Worm (Caenorhabditis elegans): ENCODE results near the gene ZK1248.15.

ZK1248.15 gene

DNA sequence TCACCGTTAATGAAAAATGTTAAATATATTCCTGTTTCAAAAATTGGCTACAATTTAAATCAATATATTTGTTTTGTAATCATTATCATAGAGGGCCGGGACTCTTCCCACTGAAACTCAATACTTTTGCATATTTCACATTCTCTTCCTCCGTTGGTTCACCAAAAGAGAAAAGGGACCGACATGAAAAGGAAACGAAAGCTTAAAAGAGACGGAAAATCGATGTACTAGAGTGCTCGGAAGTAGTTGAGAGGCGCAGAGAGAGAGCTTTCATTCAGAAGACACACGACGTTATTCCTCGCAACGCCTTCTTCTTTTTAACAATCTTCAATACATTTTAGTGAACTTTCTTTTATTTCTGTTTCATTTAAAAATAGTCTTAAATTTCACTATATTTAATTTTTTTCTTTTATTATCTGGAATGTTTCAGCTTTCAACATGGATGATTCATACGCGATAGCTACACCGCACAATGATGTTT, 18.0 kb downstream of the ZK1248.15 start, which contains the start of gene ehs-1:
ehs-1 (plus strand) TSS at position 431 of the 481 bp plus-strand sequence.
- TF ChIP-seq snpc-4 (tag; optimal IDR thresholded peaks at IDR 0.05) (peak; percentile 26), ZK546.5 (tag; optimal IDR thresholded peaks at IDR 0.05) (no peak), egl-27 (tag; optimal IDR thresholded peaks at IDR 0.05) (no peak), sea-2 (GFP tag; optimal IDR thresholded peaks at IDR 0.05) (peak; percentile 65), lin-39 (tag; optimal IDR thresholded peaks at IDR 0.05) (peak; percentile 25), jun-1 (tag; optimal IDR thresholded peaks at IDR 0.05) (no peak), nhr-77 (tag; optimal IDR thresholded peaks at IDR 0.05) (no peak), lin-15B (tag; optimal IDR thresholded peaks at IDR 0.05) (peak; percentile 8), nfya-1 (tag; optimal IDR thresholded peaks at IDR 0.05; ENCODE audit: insufficient read depth) (peak; percentile 43)

DNA sequence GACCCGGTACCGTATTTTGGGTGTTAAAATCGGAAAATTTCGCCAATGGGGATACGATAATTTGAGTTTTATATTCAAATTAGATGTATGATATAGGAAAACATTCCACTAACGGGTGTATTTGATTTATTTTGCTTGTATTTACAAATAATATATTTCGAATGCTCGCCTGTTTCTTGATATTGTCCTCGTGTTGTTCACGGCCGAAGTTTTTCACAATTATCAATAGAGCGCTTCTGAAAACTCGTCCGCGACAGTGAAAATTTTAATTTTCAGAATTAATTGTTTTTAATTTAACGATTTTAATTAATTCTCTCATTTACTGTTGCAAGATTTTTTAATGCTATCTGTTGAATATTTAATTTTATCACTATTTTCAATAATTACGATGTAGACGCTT, 18.7 kb downstream of the ZK1248.15 start:
- TF ChIP-seq fkh-2 (tag; optimal IDR thresholded peaks at IDR 0.05) (no peak), lin-39 (tag; optimal IDR thresholded peaks at IDR 0.05) (no peak), nhr-43 (tag; optimal IDR thresholded peaks at IDR 0.05; ENCODE audit: poor library complexity, severe bottlenecking) (peak; percentile 49), eor-1 (tag; optimal IDR thresholded peaks at IDR 0.05) (no peak), zag-1 (tag; optimal IDR thresholded peaks at IDR 0.05) (no peak), nhr-28 (tag; optimal IDR thresholded peaks at IDR 0.05) (no peak), ceh-9 (tag; optimal IDR thresholded peaks at IDR 0.05) (no peak), ZK546.5 (tag; optimal IDR thresholded peaks at IDR 0.05) (no peak), egl-5 (tag; optimal IDR thresholded peaks at IDR 0.05) (no peak), pha-4 (tag; optimal IDR thresholded peaks at IDR 0.05) (no peak), elt-3 (tag; optimal IDR thresholded peaks at IDR 0.05) (no peak), R02D3.7 (tag; optimal IDR thresholded peaks at IDR 0.05) (no peak), skn-1 (tag; optimal IDR thresholded peaks at IDR 0.05) (peak; percentile 16), ceh-28 (tag; optimal IDR thresholded peaks at IDR 0.05) (no peak), unc-39 (tag; optimal IDR thresholded peaks at IDR 0.05) (no peak), nhr-11 (tag; optimal IDR thresholded peaks at IDR 0.05) (no peak), ztf-11 (tag; optimal IDR thresholded peaks at IDR 0.05) (no peak), ama-1 (optimal IDR thresholded peaks at IDR 0.05) (no peak), mml-1 (tag; optimal IDR thresholded peaks at IDR 0.05) (no peak), hmg-11 (tag; optimal IDR thresholded peaks at IDR 0.05) (no peak), nhr-76 (tag; optimal IDR thresholded peaks at IDR 0.05) (no peak), unc-62 (GFP tag; optimal IDR thresholded peaks at IDR 0.05) (no peak), nfya-1 (tag; optimal IDR thresholded peaks at IDR 0.05; ENCODE audit: insufficient read depth) (no peak), pqm-1 (tag; optimal IDR thresholded peaks at IDR 0.05) (peak; percentile 39), jun-1 (tag; optimal IDR thresholded peaks at IDR 0.05) (no peak), fkh-10 (GFP tag; optimal IDR thresholded peaks at IDR 0.05) (no peak), egl-27 (tag; optimal IDR thresholded peaks at IDR 0.05) (no peak), ceh-82 (tag; optimal IDR thresholded peaks at IDR 0.05) (no peak), fos-1 (tag; optimal IDR thresholded peaks at IDR 0.05) (no peak), lsy-12 (tag; optimal IDR thresholded peaks at IDR 0.05) (no peak), sea-2 (GFP tag; optimal IDR thresholded peaks at IDR 0.05) (no peak), elt-2 (tag; optimal IDR thresholded peaks at IDR 0.05) (peak; percentile 53), nhr-25 (tag; optimal IDR thresholded peaks at IDR 0.05) (no peak), nhr-77 (tag; optimal IDR thresholded peaks at IDR 0.05) (no peak), daf-12 (tag; optimal IDR thresholded peaks at IDR 0.05) (no peak), lin-15B (tag; optimal IDR thresholded peaks at IDR 0.05) (peak; percentile 20)

DNA sequence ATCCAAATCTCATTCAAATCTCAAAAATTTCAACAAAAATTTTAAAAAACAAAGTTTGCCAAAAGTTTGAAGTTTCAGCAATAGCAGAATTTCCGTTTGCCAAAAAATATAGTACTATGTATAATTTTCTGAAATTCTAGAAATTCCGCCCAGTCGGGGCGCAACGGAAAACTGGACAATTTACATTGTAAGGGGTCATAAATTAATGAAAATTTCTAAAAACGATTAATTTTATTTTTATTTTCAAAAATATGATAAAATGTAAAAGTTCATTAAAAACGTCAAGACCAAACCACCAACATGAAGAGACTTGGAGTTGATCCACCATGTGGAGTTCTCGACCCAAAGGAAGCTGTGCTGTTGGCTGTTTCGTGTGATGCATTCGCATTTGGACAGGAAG, 20.1 kb downstream of the ZK1248.15 start, which contains the start of gene ZK1248.4:
ZK1248.4 (plus strand) TSS at position 301 of the 400 bp plus-strand sequence.
- TF ChIP-seq ceh-9 (tag; optimal IDR thresholded peaks at IDR 0.05) (no peak), snpc-4 (tag; optimal IDR thresholded peaks at IDR 0.05) (no peak), ceh-82 (tag; optimal IDR thresholded peaks at IDR 0.05) (no peak), unc-62 (GFP tag; optimal IDR thresholded peaks at IDR 0.05) (no peak), ztf-4 (tag; optimal IDR thresholded peaks at IDR 0.05) (no peak), nhr-67 (tag; optimal IDR thresholded peaks at IDR 0.05) (no peak), sea-2 (GFP tag; optimal IDR thresholded peaks at IDR 0.05) (no peak), R02D3.7 (tag; optimal IDR thresholded peaks at IDR 0.05) (no peak), elt-3 (tag; optimal IDR thresholded peaks at IDR 0.05) (no peak), unc-39 (tag; optimal IDR thresholded peaks at IDR 0.05) (no peak), lin-15B (tag; optimal IDR thresholded peaks at IDR 0.05) (no peak), fkh-2 (tag; optimal IDR thresholded peaks at IDR 0.05) (no peak), mml-1 (tag; optimal IDR thresholded peaks at IDR 0.05) (no peak), egl-5 (tag; optimal IDR thresholded peaks at IDR 0.05) (no peak), fos-1 (tag; optimal IDR thresholded peaks at IDR 0.05) (no peak), daf-12 (tag; optimal IDR thresholded peaks at IDR 0.05) (no peak), nhr-76 (tag; optimal IDR thresholded peaks at IDR 0.05) (no peak), nhr-25 (tag; optimal IDR thresholded peaks at IDR 0.05) (no peak), eor-1 (tag; optimal IDR thresholded peaks at IDR 0.05) (no peak), egl-27 (tag; optimal IDR thresholded peaks at IDR 0.05) (no peak)
